Worm (Caenorhabditis elegans): ENCODE measurements around the gene Y49A10A.2.
A peak's percentile ranks its signal among the peaks of the same experiment; 100 is the strongest.

Y49A10A.2 gene

ce11 chrX:10394238-10394637, 21.8 kb upstream of the Y49A10A.2 start (continued):
- TF ChIP-seq fkh-10 (GFP tag; optimal IDR thresholded peaks at IDR 0.05), result no peak
- no peak for TF ChIP-seq ceh-45 (GFP tag; IDR thresholded peaks at IDR 0.05)
- TF ChIP-seq ceh-6 (GFP tag; optimal IDR thresholded peaks at IDR 0.05), result no peak
- peak; percentile 6 for TF ChIP-seq tbx-2 (tag; optimal IDR thresholded peaks at IDR 0.05)
- no peak for TF ChIP-seq hlh-8 (tag; optimal IDR thresholded peaks at IDR 0.05)
- TF ChIP-seq fax-1 (tag; optimal IDR thresholded peaks at IDR 0.05), result no peak
- no peak for TF ChIP-seq dmd-4 (tag; optimal IDR thresholded peaks at IDR 0.05; ENCODE audit: borderline replicate concordance)
- TF ChIP-seq ceh-31 (tag; optimal IDR thresholded peaks at IDR 0.05), result no peak
- no peak for TF ChIP-seq syd-9 (tag; optimal IDR thresholded peaks at IDR 0.05)
- TF ChIP-seq nfya-1 (tag; optimal IDR thresholded peaks at IDR 0.05), result no peak
- TF ChIP-seq hlh-30 (tag; optimal IDR thresholded peaks at IDR 0.05; ENCODE audit: insufficient read depth), result no peak
- no peak for TF ChIP-seq ama-1 (optimal IDR thresholded peaks at IDR 0.05)
- TF ChIP-seq ceh-14 (tag; optimal IDR thresholded peaks at IDR 0.05), result no peak
- TF ChIP-seq ztf-16 (tag; optimal IDR thresholded peaks at IDR 0.05), result no peak
- no peak for TF ChIP-seq K02D7.2 (tag; optimal IDR thresholded peaks at IDR 0.05)
- TF ChIP-seq tbx-7 (tag; optimal IDR thresholded peaks at IDR 0.05), result no peak
- TF ChIP-seq pha-4 (tag; optimal IDR thresholded peaks at IDR 0.05), result no peak
- TF ChIP-seq eyg-1 (tag; optimal IDR thresholded peaks at IDR 0.05), result no peak
- no peak for TF ChIP-seq lin-11 (tag; optimal IDR thresholded peaks at IDR 0.05)
- peak; percentile 36 for TF ChIP-seq ceh-34 (tag; optimal IDR thresholded peaks at IDR 0.05)
- TF ChIP-seq hlh-13 (GFP tag; optimal IDR thresholded peaks at IDR 0.05), result no peak
- no peak for TF ChIP-seq madf-2 (tag; optimal IDR thresholded peaks at IDR 0.05)
- TF ChIP-seq unc-55 (GFP tag; optimal IDR thresholded peaks at IDR 0.05), result peak; percentile 60
- TF ChIP-seq dve-1 (tag; optimal IDR thresholded peaks at IDR 0.05), result no peak
- TF ChIP-seq lim-6 (tag; optimal IDR thresholded peaks at IDR 0.05), result no peak
- TF ChIP-seq ceh-22 (tag; optimal IDR thresholded peaks at IDR 0.05), result no peak
- no peak for TF ChIP-seq ahr-1 (tag; optimal IDR thresholded peaks at IDR 0.05)
- TF ChIP-seq elt-4 (tag; optimal IDR thresholded peaks at IDR 0.05), result no peak
- no peak for TF ChIP-seq C08G9.2 (tag; optimal IDR thresholded peaks at IDR 0.05)
- no peak for TF ChIP-seq ttx-3 (tag; optimal IDR thresholded peaks at IDR 0.05)
- no peak for TF ChIP-seq ceh-19 (GFP tag; optimal IDR thresholded peaks at IDR 0.05)
- no peak for TF ChIP-seq ceh-48 (tag; optimal IDR thresholded peaks at IDR 0.05)
- no peak for TF ChIP-seq Y22D7AL.16 (tag; optimal IDR thresholded peaks at IDR 0.05)
- TF ChIP-seq fkh-6 (tag; optimal IDR thresholded peaks at IDR 0.05), result peak; percentile 51
- no peak for TF ChIP-seq pros-1 (tag; optimal IDR thresholded peaks at IDR 0.05)
- TF ChIP-seq F13H6.1 (tag; optimal IDR thresholded peaks at IDR 0.05), result no peak
- TF ChIP-seq unc-86 (tag; optimal IDR thresholded peaks at IDR 0.05), result no peak

- no peak for TF ChIP-seq pat-9 (tag; optimal IDR thresholded peaks at IDR 0.05)
- TF ChIP-seq hlh-6 (tag; optimal IDR thresholded peaks at IDR 0.05), result no peak
- TF ChIP-seq ceh-2 (tag; optimal IDR thresholded peaks at IDR 0.05), result no peak
- no peak for TF ChIP-seq mec-3 (tag; optimal IDR thresholded peaks at IDR 0.05; ENCODE audit: borderline replicate concordance)
- TF ChIP-seq rnt-1 (tag; optimal IDR thresholded peaks at IDR 0.05), result no peak
- no peak for TF ChIP-seq gmeb-2 (tag; optimal IDR thresholded peaks at IDR 0.05)
- TF ChIP-seq elt-2 (tag; optimal IDR thresholded peaks at IDR 0.05), result no peak
These were observed 20.9 kb upstream of the Y49A10A.2 start for ce11 chrX:10393362-10393761.
